Fruit fly (Drosophila melanogaster): ENCODE data around the gene SCAR.

Gene SCAR

dm6 chr2L:11015320-11015719 is 38.7 kb downstream of the SCAR start, which contains the start of gene Acp32CD:
Gene Acp32CD (plus strand): TSS chr2L:11015620.
- no peak for TF ChIP-seq psq (optimal IDR thresholded peaks at IDR 0.05)
- TF ChIP-seq Sin3A (optimal IDR thresholded peaks at IDR 0.05), result no peak
- no peak for TF ChIP-seq h (optimal IDR thresholded peaks at IDR 0.05)
- no peak for TF ChIP-seq ttk (optimal IDR thresholded peaks at IDR 0.05)
- TF ChIP-seq Myc (optimal IDR thresholded peaks at IDR 0.05), result no peak
- TF ChIP-seq insv (optimal IDR thresholded peaks at IDR 0.05), result no peak

- no peak for TF ChIP-seq insv (optimal IDR thresholded peaks at IDR 0.05)
- TF ChIP-seq Myc (optimal IDR thresholded peaks at IDR 0.05), result no peak
- TF ChIP-seq ttk (optimal IDR thresholded peaks at IDR 0.05), result no peak
- no peak for TF ChIP-seq Sin3A (optimal IDR thresholded peaks at IDR 0.05)
- TF ChIP-seq h (optimal IDR thresholded peaks at IDR 0.05), result no peak
- TF ChIP-seq psq (optimal IDR thresholded peaks at IDR 0.05), result no peak
Measured at dm6 chr2L:11016695-11017094, 40.1 kb downstream of the SCAR start, which contains the start of gene CG14913. Gene CG14913 (plus strand): TSS chr2L:11016995.

dm6 chr2L:11021606-11022005 is 45.0 kb downstream of the SCAR start:
- TF ChIP-seq insv (optimal IDR thresholded peaks at IDR 0.05) (no peak), h (optimal IDR thresholded peaks at IDR 0.05) (no peak), ttk (optimal IDR thresholded peaks at IDR 0.05) (no peak), Myc (optimal IDR thresholded peaks at IDR 0.05) (no peak), psq (optimal IDR thresholded peaks at IDR 0.05) (no peak), Sin3A (optimal IDR thresholded peaks at IDR 0.05) (no peak)

dm6 chr2L:11022804-11023203 is 46.2 kb downstream of the SCAR start:
- TF ChIP-seq psq (optimal IDR thresholded peaks at IDR 0.05) (no peak), Myc (optimal IDR thresholded peaks at IDR 0.05) (no peak), h (optimal IDR thresholded peaks at IDR 0.05) (no peak), ttk (optimal IDR thresholded peaks at IDR 0.05) (no peak), insv (optimal IDR thresholded peaks at IDR 0.05) (no peak), Sin3A (optimal IDR thresholded peaks at IDR 0.05) (no peak)

- no peak for TF ChIP-seq Sin3A (optimal IDR thresholded peaks at IDR 0.05)
- TF ChIP-seq psq (optimal IDR thresholded peaks at IDR 0.05), result no peak
- TF ChIP-seq Myc (optimal IDR thresholded peaks at IDR 0.05), result no peak
- TF ChIP-seq h (optimal IDR thresholded peaks at IDR 0.05), result no peak
- no peak for TF ChIP-seq insv (optimal IDR thresholded peaks at IDR 0.05)
- TF ChIP-seq ttk (optimal IDR thresholded peaks at IDR 0.05), result no peak
Measured at dm6 chr2L:11023875-11024274, 47.3 kb downstream of the SCAR start.

- TF ChIP-seq h (optimal IDR thresholded peaks at IDR 0.05), result no peak
- no peak for TF ChIP-seq Sin3A (optimal IDR thresholded peaks at IDR 0.05)
- no peak for TF ChIP-seq insv (optimal IDR thresholded peaks at IDR 0.05)
- no peak for TF ChIP-seq ttk (optimal IDR thresholded peaks at IDR 0.05)
- no peak for TF ChIP-seq Myc (optimal IDR thresholded peaks at IDR 0.05)
- no peak for TF ChIP-seq psq (optimal IDR thresholded peaks at IDR 0.05)
Measured at dm6 chr2L:11027213-11027612, 50.6 kb downstream of the SCAR start.

- TF ChIP-seq Sin3A (optimal IDR thresholded peaks at IDR 0.05), result no peak
- no peak for TF ChIP-seq insv (optimal IDR thresholded peaks at IDR 0.05)
- TF ChIP-seq ttk (optimal IDR thresholded peaks at IDR 0.05), result no peak
- no peak for TF ChIP-seq Myc (optimal IDR thresholded peaks at IDR 0.05)
- no peak for TF ChIP-seq h (optimal IDR thresholded peaks at IDR 0.05)
- no peak for TF ChIP-seq psq (optimal IDR thresholded peaks at IDR 0.05)
Measured at dm6 chr2L:11027825-11028496, 51.4 kb downstream of the SCAR start.

All from Kc167 (cell line).